Worm (Caenorhabditis elegans) whole organism, L1 larva: Measurements from ENCODE around the gene rps-11.

Experiments used
- F16B12.6 ChIP-seq: fragments of 150-350 bp; optimal IDR thresholded peaks from 2 replicates; lab custom pipeline; 2014; ENCODE audit warnings: missing biosample characterization, missing genetic modification characterization
- Y116A8C.19 ChIP-seq: sonication (generic microtip); optimal IDR thresholded peaks from 2 replicates; lab custom pipeline; 2016; ENCODE audit warnings: missing compliant biosample characterization, missing genetic modification characterization, borderline replicate concordance
- ama-1 ChIP-seq: fragments of 150-350 bp; optimal IDR thresholded peaks from 2 replicates; lab custom pipeline; 2014
- ceh-8 ChIP-seq: fragments of 200-800 bp; sonication (Bioruptor generic); optimal IDR thresholded peaks from 2 replicates; lab custom pipeline; 2018; ENCODE audit warnings: mild to moderate bottlenecking, missing genetic modification characterization, moderate library complexity, missing compliant biosample characterization
- ceh-82 ChIP-seq, 3 experiments: fragments of 150-350 bp in 1 of 3; sonication (generic microtip) in 2 of 3; optimal IDR thresholded peaks; 2 replicates each; lab custom pipeline; 2014 to 2017; ENCODE audit warnings: missing biosample characterization in 3 of 3, missing genetic modification characterization in 3 of 3
- ceh-88 ChIP-seq: fragments of 200-800 bp; sonication (Bioruptor generic); IDR thresholded peaks from 2 replicates; pipeline ENCODE4 v1.3.6; 2022; ENCODE audit warnings: missing genetic modification characterization, missing compliant biosample characterization
- ceh-90 ChIP-seq: sonication (generic microtip); optimal IDR thresholded peaks from 2 replicates; lab custom pipeline; 2016; ENCODE audit warnings: missing genetic modification characterization, missing compliant biosample characterization
- dpl-1 ChIP-seq, 3 experiments: fragments of 150-350 bp in 2 of 3; sonication (generic microtip) in 1 of 3; optimal IDR thresholded peaks; 2 replicates each; lab custom pipeline; 2014 to 2017; ENCODE audit warnings: missing biosample characterization in 3 of 3, missing genetic modification characterization in 3 of 3, missing genetic modification reagents in 3 of 3
- dsc-1 ChIP-seq: sonication (generic microtip); optimal IDR thresholded peaks from 2 replicates; lab custom pipeline; 2016; ENCODE audit warnings: mild to moderate bottlenecking, missing genetic modification characterization, missing compliant biosample characterization
- egl-27 ChIP-seq, 2 experiments: fragments of 150-350 bp in 1 of 2; sonication (generic microtip); optimal IDR thresholded peaks; 3 replicates each; lab custom pipeline; 2017 to 2018; ENCODE audit warnings: missing biosample characterization in 2 of 2, missing genetic modification characterization in 2 of 2, missing genetic modification reagents in 2 of 2
- elt-3 ChIP-seq, 6 experiments: fragments of 150-350 bp in 1 of 6; sonication (generic microtip); optimal IDR thresholded peaks; 2 replicates each; lab custom pipeline; 2017 to 2018; ENCODE audit warnings: missing biosample characterization in 6 of 6, missing genetic modification characterization in 6 of 6, inconsistent platforms in 1 of 6
- ets-5 ChIP-seq: fragments of 200-800 bp; sonication (Bioruptor generic); IDR thresholded peaks from 2 replicates; pipeline ENCODE4 v1.3.6; 2022; ENCODE audit warnings: missing genetic modification characterization, missing compliant biosample characterization
- fkh-8 ChIP-seq: sonication (generic microtip); optimal IDR thresholded peaks from 2 replicates; lab custom pipeline; 2016; ENCODE audit warnings: mild to moderate bottlenecking, missing genetic modification characterization, missing compliant biosample characterization
- fos-1 ChIP-seq: fragments of 150-350 bp; optimal IDR thresholded peaks from 2 replicates; lab custom pipeline; 2014; ENCODE audit warnings: missing biosample characterization, missing genetic modification characterization
- grh-1 ChIP-seq: fragments of 200-800 bp; sonication (Bioruptor generic); IDR thresholded peaks from 2 replicates; pipeline ENCODE4 v1.3.6; 2022; ENCODE audit warnings: missing genetic modification reagents, missing genetic modification characterization, missing compliant biosample characterization
- hlh-17 ChIP-seq: fragments of 200-800 bp; sonication (Bioruptor generic); optimal IDR thresholded peaks from 2 replicates; lab custom pipeline; 2018; ENCODE audit warnings: missing genetic modification characterization, mild to moderate bottlenecking, missing compliant biosample characterization, moderate library complexity, borderline replicate concordance
- hlh-4 ChIP-seq: sonication (generic microtip); optimal IDR thresholded peaks from 2 replicates; lab custom pipeline; 2016; ENCODE audit warnings: mild to moderate bottlenecking, missing genetic modification characterization, missing compliant biosample characterization
- isw-1 ChIP-seq: fragments of 200-800 bp; sonication (Bioruptor generic); IDR thresholded peaks from 2 replicates; pipeline ENCODE4 v1.3.6; 2022; ENCODE audit warnings: missing genetic modification characterization, missing compliant biosample characterization
- lin-14 ChIP-seq: fragments of 200-800 bp; sonication (Bioruptor generic); optimal IDR thresholded peaks from 2 replicates; lab custom pipeline; 2018; ENCODE audit warnings: mild to moderate bottlenecking, missing genetic modification characterization, moderate library complexity, missing compliant biosample characterization
- lin-39 ChIP-seq: fragments of 150-350 bp; optimal IDR thresholded peaks from 2 replicates; lab custom pipeline; 2014; ENCODE audit warnings: missing biosample characterization, missing genetic modification reagents, missing genetic modification characterization
- lir-3 ChIP-seq: sonication (generic microtip); optimal IDR thresholded peaks from 2 replicates; lab custom pipeline; 2016; ENCODE audit warnings: mild to moderate bottlenecking, missing genetic modification characterization, moderate library complexity, missing compliant biosample characterization; ENCODE audit not compliant: poor library complexity
- lsy-2 ChIP-seq, 2 experiments: fragments of 150-350 bp; optimal IDR thresholded peaks; 2 replicates each; lab custom pipeline; 2014; ENCODE audit warnings: missing biosample characterization in 2 of 2, missing genetic modification characterization in 2 of 2
- mab-9 ChIP-seq: fragments of 200-800 bp; sonication (Bioruptor generic); IDR thresholded peaks from 2 replicates; pipeline ENCODE4 v1.3.6; 2022; ENCODE audit warnings: missing genetic modification reagents, missing genetic modification characterization, missing compliant biosample characterization
- mdl-1 ChIP-seq, 2 experiments: fragments of 150-350 bp; optimal IDR thresholded peaks; 2 replicates each; lab custom pipeline; 2014 to 2017; ENCODE audit warnings: missing biosample characterization in 2 of 2, missing genetic modification characterization in 2 of 2, inconsistent platforms in 1 of 2
- nhr-20 ChIP-seq: sonication (generic microtip); optimal IDR thresholded peaks from 2 replicates; lab custom pipeline; 2016; ENCODE audit warnings: mild to moderate bottlenecking, missing genetic modification characterization, missing compliant biosample characterization
- nhr-71 ChIP-seq: sonication (generic microtip); optimal IDR thresholded peaks from 2 replicates; lab custom pipeline; 2016; ENCODE audit warnings: mild to moderate bottlenecking, missing genetic modification characterization, moderate library complexity, missing compliant biosample characterization
- nhr-76 ChIP-seq: sonication (generic microtip); optimal IDR thresholded peaks from 2 replicates; lab custom pipeline; 2017; ENCODE audit warnings: missing biosample characterization, missing genetic modification characterization
- nhr-84 ChIP-seq: sonication (generic microtip); optimal IDR thresholded peaks from 2 replicates; lab custom pipeline; 2017; ENCODE audit warnings: missing biosample characterization, missing genetic modification characterization
- nhr-85 ChIP-seq: sonication (generic microtip); peaks from one replicate; lab custom pipeline; 2016; ENCODE audit warnings: missing genetic modification characterization, inconsistent platforms, missing compliant biosample characterization
- pqm-1 ChIP-seq: sonication (generic microtip); optimal IDR thresholded peaks from 3 replicates; lab custom pipeline; 2017; ENCODE audit warnings: missing biosample characterization, missing genetic modification characterization
- rnt-1 ChIP-seq: sonication (generic microtip); optimal IDR thresholded peaks from 2 replicates; lab custom pipeline; 2016; ENCODE audit warnings: mild to moderate bottlenecking, missing genetic modification characterization, moderate library complexity, missing compliant biosample characterization
- skn-1 ChIP-seq: fragments of 150-350 bp; optimal IDR thresholded peaks from 2 replicates; lab custom pipeline; 2014; ENCODE audit warnings: missing biosample characterization, missing genetic modification characterization
- snu-23 ChIP-seq: sonication (generic microtip); optimal IDR thresholded peaks from 2 replicates; lab custom pipeline; 2016; ENCODE audit warnings: missing genetic modification characterization, missing compliant biosample characterization
- sox-4 ChIP-seq: sonication (generic microtip); optimal IDR thresholded peaks from 2 replicates; lab custom pipeline; 2016; ENCODE audit warnings: missing genetic modification characterization, missing compliant biosample characterization
- sptf-1 ChIP-seq: fragments of 150-350 bp; optimal IDR thresholded peaks from 2 replicates; lab custom pipeline; 2014; ENCODE audit warnings: missing biosample characterization, missing genetic modification characterization
- swsn-7 ChIP-seq: sonication (generic microtip); optimal IDR thresholded peaks from 2 replicates; lab custom pipeline; 2016; ENCODE audit warnings: missing genetic modification characterization, missing compliant biosample characterization
- tlp-1 ChIP-seq: fragments of 150-350 bp; optimal IDR thresholded peaks from 2 replicates; lab custom pipeline; 2014; ENCODE audit warnings: missing biosample characterization, missing genetic modification characterization
- unc-130 ChIP-seq: fragments of 150-350 bp; optimal IDR thresholded peaks from 2 replicates; lab custom pipeline; 2017; ENCODE audit warnings: missing biosample characterization, missing genetic modification characterization, inconsistent platforms
- unc-30 ChIP-seq: sonication (generic microtip); optimal IDR thresholded peaks from 2 replicates; lab custom pipeline; 2017; ENCODE audit warnings: missing biosample characterization, missing genetic modification characterization
- unc-98 ChIP-seq: fragments of 200-800 bp; sonication (Bioruptor generic); IDR thresholded peaks from 2 replicates; pipeline ENCODE4 v1.3.6; 2022; ENCODE audit warnings: missing genetic modification characterization, missing compliant biosample characterization
- vab-15 ChIP-seq: sonication (generic microtip); optimal IDR thresholded peaks from 2 replicates; lab custom pipeline; 2017; ENCODE audit warnings: missing genotype, mild to moderate bottlenecking, missing genetic modification characterization, missing compliant biosample characterization
- ztf-4 ChIP-seq: fragments of 150-350 bp; optimal IDR thresholded peaks from 2 replicates; lab custom pipeline; 2014; ENCODE audit warnings: missing biosample characterization, missing genetic modification characterization

The rps-11 gene

ce11 chrIV:11571374-11571839 is 31.0 kb upstream of the rps-11 start (continued):
- no peak for TF ChIP-seq skn-1
- no peak for TF ChIP-seq Y116A8C.19 (tag; lab: Kevin White, UChicago)
- TF ChIP-seq sptf-1 (tag; lab: Kevin White, UChicago) = no peak
- TF ChIP-seq nhr-85 (tag; lab: Kevin White, UChicago) = peak; percentile 91
- no peak for TF ChIP-seq sox-4
- no peak for TF ChIP-seq vab-15
- no peak for TF ChIP-seq unc-30 (tag; lab: Kevin White, UChicago)
- TF ChIP-seq snu-23 (GFP tag; lab: Kevin White, UChicago) = peak; percentile 37
- TF ChIP-seq ceh-90 (tag; lab: Kevin White, UChicago) = no peak
- TF ChIP-seq ets-5 (GFP tag; lab: Robert Waterston, UW) = no peak
- no peak for TF ChIP-seq ceh-8
- no peak for TF ChIP-seq mdl-1 (tag; optimal IDR thresholded peaks at IDR 0.05; lab: Kevin White, UChicago)
- TF ChIP-seq ceh-82 (tag; optimal IDR thresholded peaks at IDR 0.05; lab: Kevin White, UChicago) = no peak
- no peak for TF ChIP-seq tlp-1 (tag; lab: Kevin White, UChicago)
- peak; percentile 7 for TF ChIP-seq nhr-20 (tag; lab: Kevin White, UChicago)
- peak in 1 of 6 experiments; percentile 4 for TF ChIP-seq elt-3 (tag; optimal IDR thresholded peaks at IDR 0.05; lab: Kevin White, UChicago)
- no peak for TF ChIP-seq grh-1 (GFP tag; lab: Robert Waterston, UW)
- TF ChIP-seq lir-3 (tag; lab: Kevin White, UChicago) = no peak
- TF ChIP-seq pqm-1 (tag; lab: Kevin White, UChicago) = no peak
- TF ChIP-seq lsy-2 (tag; optimal IDR thresholded peaks at IDR 0.05; lab: Kevin White, UChicago) = peak in 1 of 2 experiments; percentile 39
- no peak for TF ChIP-seq lin-39 (tag; lab: Kevin White, UChicago)
- TF ChIP-seq unc-98 (GFP tag; lab: Robert Waterston, UW) = no peak
- TF ChIP-seq nhr-76 = no peak
- TF ChIP-seq egl-27 (tag; optimal IDR thresholded peaks at IDR 0.05; lab: Kevin White, UChicago) = no peak
- no peak for TF ChIP-seq hlh-17 (GFP tag; lab: Kevin White, UChicago)
- TF ChIP-seq hlh-4 (tag; lab: Kevin White, UChicago) = no peak
- no peak for TF ChIP-seq nhr-84
- no peak for TF ChIP-seq fkh-8 (tag; lab: Kevin White, UChicago)
- TF ChIP-seq isw-1 (GFP tag; lab: Robert Waterston, UW) = no peak
- TF ChIP-seq ceh-88 (GFP tag; lab: Robert Waterston, UW) = no peak
- no peak for TF ChIP-seq mab-9
- TF ChIP-seq dpl-1 (GFP tag; optimal IDR thresholded peaks at IDR 0.05; lab: Kevin White, UChicago) = peak in 1 of 3 experiments; percentile 23
- TF ChIP-seq F16B12.6 = no peak
- TF ChIP-seq ztf-4 (tag; lab: Kevin White, UChicago) = no peak
- TF ChIP-seq swsn-7 (tag; lab: Kevin White, UChicago) = no peak
- no peak for TF ChIP-seq fos-1

DNA sequence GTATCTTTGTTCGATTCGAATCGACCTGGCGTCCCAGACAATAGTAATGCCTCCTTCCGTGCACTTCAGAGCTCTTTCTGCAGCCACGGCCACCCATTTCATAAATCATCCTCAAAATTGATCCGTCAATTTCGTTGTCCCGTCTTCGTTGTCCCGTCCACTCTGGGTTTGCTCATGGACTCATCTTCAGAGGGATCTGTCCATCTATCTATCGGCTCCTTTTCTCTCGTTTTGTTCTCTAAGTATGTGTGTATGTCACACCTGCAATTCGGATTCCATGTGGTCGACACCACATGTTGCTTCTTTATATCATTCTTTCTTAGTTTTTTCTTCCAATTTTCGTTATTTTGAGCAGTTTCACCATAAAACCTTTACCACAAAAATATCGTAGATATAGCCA is 29.9 kb upstream of the rps-11 start:
- TF ChIP-seq nhr-71 (tag; lab: Kevin White, UChicago) (peak; percentile 26), rnt-1 (peak; percentile 46), unc-130 (tag; lab: Kevin White, UChicago) (peak; percentile 8), lin-14 (GFP tag; lab: Kevin White, UChicago) (peak; percentile 55), ama-1 (lab: Kevin White, UChicago) (no peak), skn-1 (no peak), lsy-2 (tag; optimal IDR thresholded peaks at IDR 0.05; lab: Kevin White, UChicago) (peak in 1 of 2 experiments; percentile 2), dsc-1 (tag; lab: Kevin White, UChicago) (peak; percentile 66)
